Fruit fly (Drosophila melanogaster) whole organism, embryonic: ENCODE data around the gene Pink1.

Experiments
- Bdp1 ChIP-seq: fragments of 200-800 bp; sonication (Bioruptor generic); optimal IDR thresholded peaks from 3 replicates; lab custom pipeline; 2016; ENCODE audit warnings: missing biosample characterization, missing genetic modification characterization
- CG10267 ChIP-seq: fragments of 200-800 bp; sonication (Bioruptor generic); optimal IDR thresholded peaks from 2 replicates; lab custom pipeline; 2018; ENCODE audit warnings: missing biosample characterization, mild to moderate bottlenecking, missing genetic modification characterization, moderate library complexity
- CG12104 ChIP-seq: fragments of 200-800 bp; sonication (Bioruptor generic); optimal IDR thresholded peaks from 3 replicates; lab custom pipeline; 2016; ENCODE audit warnings: missing biosample characterization, missing genetic modification characterization
- CG1233 ChIP-seq: fragments of 200-800 bp; sonication (Bioruptor generic); optimal IDR thresholded peaks from 4 replicates; lab custom pipeline; 2018; ENCODE audit warnings: missing biosample characterization, mild to moderate bottlenecking, missing genetic modification characterization
- CG12391 ChIP-seq: fragments of 200-800 bp; sonication (Bioruptor generic); optimal IDR thresholded peaks from 3 replicates; lab custom pipeline; 2018; ENCODE audit warnings: missing biosample characterization, mild to moderate bottlenecking, missing genetic modification characterization, moderate library complexity
- CG1647 ChIP-seq: fragments of 200-800 bp; sonication (Bioruptor generic); optimal IDR thresholded peaks from 3 replicates; lab custom pipeline; 2016; ENCODE audit warnings: missing biosample characterization, missing genetic modification characterization
- CG16815 ChIP-seq: fragments of 200-800 bp; sonication (Bioruptor generic); optimal IDR thresholded peaks from 3 replicates; lab custom pipeline; 2017; ENCODE audit warnings: missing biosample characterization, mild to moderate bottlenecking, missing genetic modification characterization
- CG17186 ChIP-seq: fragments of 200-800 bp; sonication (Bioruptor generic); optimal IDR thresholded peaks from 3 replicates; lab custom pipeline; 2017; ENCODE audit warnings: missing biosample characterization, missing genetic modification reagents, missing genetic modification characterization
- CG17359 ChIP-seq: fragments of 200-800 bp; sonication (Bioruptor generic); optimal IDR thresholded peaks from 3 replicates; lab custom pipeline; 2018; ENCODE audit warnings: missing biosample characterization, mild to moderate bottlenecking, missing genetic modification characterization, moderate library complexity
- CG30020 ChIP-seq: fragments of 200-800 bp; optimal IDR thresholded peaks from 2 replicates; lab custom pipeline; 2019; ENCODE audit warnings: missing biosample characterization, mild to moderate bottlenecking, missing genetic modification characterization, moderate library complexity
- CG30403 ChIP-seq: fragments of 200-800 bp; sonication (Bioruptor generic); optimal IDR thresholded peaks from 3 replicates; lab custom pipeline; 2016; ENCODE audit warnings: missing biosample characterization, missing genetic modification characterization
- CG3407 ChIP-seq: fragments of 200-800 bp; sonication (Bioruptor generic); optimal IDR thresholded peaks from 2 replicates; lab custom pipeline; 2018; ENCODE audit warnings: missing biosample characterization, mild to moderate bottlenecking, missing genetic modification characterization
- CG3726 ChIP-seq: fragments of 200-800 bp; sonication (Bioruptor generic); IDR thresholded peaks from 3 replicates; pipeline ENCODE4, ENCODE4 v1.3.6; 2022; ENCODE audit warnings: missing biosample characterization, missing genetic modification characterization
- CG6689 ChIP-seq: fragments of 200-800 bp; sonication (Bioruptor generic); IDR thresholded peaks from 2 replicates; pipeline ENCODE4 v1.3.6; 2022; ENCODE audit warnings: missing biosample characterization, missing genetic modification characterization
- CG6765 ChIP-seq: fragments of 200-800 bp; sonication (Bioruptor generic); optimal IDR thresholded peaks from 3 replicates; lab custom pipeline; 2017; ENCODE audit warnings: missing biosample characterization, mild to moderate bottlenecking, missing genetic modification characterization
- CG8924 ChIP-seq: fragments of 200-800 bp; optimal IDR thresholded peaks from 3 replicates; lab custom pipeline; 2019; ENCODE audit warnings: missing biosample characterization, mild to moderate bottlenecking, missing genetic modification characterization, moderate library complexity
- CG8944 ChIP-seq: fragments of 200-800 bp; sonication (Bioruptor generic); optimal IDR thresholded peaks from 3 replicates; lab custom pipeline; 2016; ENCODE audit warnings: missing biosample characterization, missing genetic modification characterization
- CG9876 ChIP-seq: fragments of 200-800 bp; sonication (Bioruptor generic); optimal IDR thresholded peaks from 2 replicates; lab custom pipeline; 2016; ENCODE audit warnings: missing biosample characterization, missing genetic modification characterization
- Dip2 ChIP-seq: fragments of 200-800 bp; sonication (Bioruptor generic); IDR thresholded peaks from 2 replicates; pipeline ENCODE4 v1.3.6; 2022; ENCODE audit warnings: missing biosample characterization, missing genetic modification characterization
- Eip74EF ChIP-seq, 2 experiments: fragments of 200-800 bp in 1 of 2; fragments of >200 bp in 1 of 2; sonication (Bioruptor generic) in 1 of 2; optimal IDR thresholded peaks; 2 replicates each; lab custom pipeline; 2017 to 2019; ENCODE audit warnings: missing biosample characterization in 2 of 2, missing genetic modification characterization in 2 of 2, mild to moderate bottlenecking in 1 of 2, moderate library complexity in 1 of 2
- Hey ChIP-seq: fragments of 200-800 bp; sonication (Bioruptor generic); optimal IDR thresholded peaks from 3 replicates; lab custom pipeline; 2018; ENCODE audit warnings: missing biosample characterization, mild to moderate bottlenecking, missing genetic modification characterization
- Hmr ChIP-seq: fragments of 200-800 bp; sonication (Bioruptor generic); optimal IDR thresholded peaks from 3 replicates; lab custom pipeline; 2017; ENCODE audit warnings: mild to moderate bottlenecking, missing biosample characterization, missing genetic modification reagents, missing genetic modification characterization
- Hr78 ChIP-seq, 2 experiments: fragments of 200-800 bp in 1 of 2; fragments of >200 bp in 1 of 2; sonication (Bioruptor generic) in 1 of 2; optimal IDR thresholded peaks; 2 replicates each; lab custom pipeline; 2017 to 2019; ENCODE audit warnings: missing biosample characterization in 2 of 2, missing genetic modification characterization in 2 of 2, mild to moderate bottlenecking in 1 of 2, moderate library complexity in 1 of 2
- NfI ChIP-seq: fragments of 200-800 bp; sonication (Bioruptor generic); optimal IDR thresholded peaks from 3 replicates; lab custom pipeline; 2018; ENCODE audit warnings: missing biosample characterization, mild to moderate bottlenecking, missing genetic modification characterization, moderate library complexity
- Rx ChIP-seq: fragments of 200-800 bp; sonication (Bioruptor generic); IDR thresholded peaks from 2 replicates; pipeline ENCODE4 v1.3.6; 2022; ENCODE audit warnings: missing biosample characterization, missing genetic modification characterization
- dimm ChIP-seq: fragments of 200-800 bp; sonication (Bioruptor generic); IDR thresholded peaks from 2 replicates; pipeline ENCODE4 v1.3.6; 2022; ENCODE audit warnings: missing biosample characterization, missing genetic modification characterization
- exex ChIP-seq: fragments of 200-800 bp; sonication (Bioruptor generic); optimal IDR thresholded peaks from 4 replicates; lab custom pipeline; 2018; ENCODE audit warnings: missing biosample characterization, mild to moderate bottlenecking, missing genetic modification characterization, moderate library complexity
- fd102C ChIP-seq: fragments of 200-800 bp; sonication (Bioruptor generic); optimal IDR thresholded peaks from 2 replicates; lab custom pipeline; 2018; ENCODE audit warnings: missing biosample characterization, mild to moderate bottlenecking, missing genetic modification characterization, moderate library complexity
- gcm2 ChIP-seq: fragments of 200-800 bp; sonication (Bioruptor generic); optimal IDR thresholded peaks from 2 replicates; lab custom pipeline; 2016; ENCODE audit warnings: missing biosample characterization, missing genetic modification characterization
- grn ChIP-seq: fragments of 200-800 bp; sonication (Bioruptor generic); optimal IDR thresholded peaks from 3 replicates; lab custom pipeline; 2017; ENCODE audit warnings: missing biosample characterization, missing genetic modification characterization
- kay ChIP-seq: fragments of 200-800 bp; sonication (Bioruptor generic); optimal IDR thresholded peaks from 2 replicates; lab custom pipeline; 2016; ENCODE audit warnings: missing biosample characterization, missing genetic modification characterization
- klu ChIP-seq: fragments of 200-800 bp; sonication (Bioruptor generic); IDR thresholded peaks from 2 replicates; pipeline ENCODE4 v1.3.6; 2022; ENCODE audit warnings: missing biosample characterization, missing genetic modification characterization
- kni ChIP-seq: fragments of 200-800 bp; sonication (Bioruptor generic); optimal IDR thresholded peaks from 3 replicates; lab custom pipeline; 2017; ENCODE audit warnings: mild to moderate bottlenecking, missing biosample characterization, missing genetic modification reagents, missing genetic modification characterization
- maf-S ChIP-seq: fragments of 200-800 bp; sonication (Bioruptor generic); optimal IDR thresholded peaks from 2 replicates; lab custom pipeline; 2016; ENCODE audit warnings: missing biosample characterization, missing genetic modification characterization
- nmo ChIP-seq: fragments of 200-800 bp; sonication (Bioruptor generic); optimal IDR thresholded peaks from 2 replicates; lab custom pipeline; 2018; ENCODE audit warnings: missing biosample characterization, mild to moderate bottlenecking, missing genetic modification characterization, moderate library complexity
- nom ChIP-seq: fragments of 200-800 bp; sonication (Bioruptor generic); optimal IDR thresholded peaks from 2 replicates; lab custom pipeline; 2017; ENCODE audit warnings: missing biosample characterization, missing genetic modification characterization, mild to moderate bottlenecking, moderate library complexity, missing genetic modification reagents
- oc ChIP-seq: fragments of 200-800 bp; sonication (Bioruptor generic); optimal IDR thresholded peaks from 2 replicates; lab custom pipeline; 2018; ENCODE audit warnings: missing biosample characterization, mild to moderate bottlenecking, missing genetic modification characterization, moderate library complexity
- pfk ChIP-seq: fragments of 200-800 bp; sonication (Bioruptor generic); optimal IDR thresholded peaks from 2 replicates; lab custom pipeline; 2018; ENCODE audit warnings: missing biosample characterization, mild to moderate bottlenecking, missing genetic modification characterization, moderate library complexity
- phol ChIP-seq: fragments of 200-800 bp; sonication (Bioruptor generic); optimal IDR thresholded peaks from 3 replicates; lab custom pipeline; 2018; ENCODE audit warnings: missing biosample characterization, mild to moderate bottlenecking, missing genetic modification characterization, moderate library complexity
- pzg ChIP-seq: fragments of 200-800 bp; sonication (Bioruptor generic); optimal IDR thresholded peaks from 3 replicates; lab custom pipeline; 2018; ENCODE audit warnings: missing biosample characterization, mild to moderate bottlenecking, missing genetic modification characterization, moderate library complexity
- rib ChIP-seq: fragments of 200-800 bp; sonication (Bioruptor generic); IDR thresholded peaks from 2 replicates; pipeline ENCODE4 v1.3.6; 2022; ENCODE audit warnings: missing biosample characterization, missing genetic modification characterization
- row ChIP-seq: fragments of 200-800 bp; sonication (Bioruptor generic); IDR thresholded peaks from 3 replicates; pipeline ENCODE4 v1.3.6; 2022; ENCODE audit warnings: missing biosample characterization, missing genetic modification characterization
- run ChIP-seq: fragments of 200-800 bp; sonication (Bioruptor generic); optimal IDR thresholded peaks from 3 replicates; lab custom pipeline; 2018; ENCODE audit warnings: missing biosample characterization, mild to moderate bottlenecking, missing genetic modification characterization
- scrt ChIP-seq: fragments of 200-800 bp; sonication (Bioruptor generic); optimal IDR thresholded peaks from 2 replicates; lab custom pipeline; 2018; ENCODE audit warnings: missing biosample characterization, mild to moderate bottlenecking, missing genetic modification characterization, moderate library complexity
- shn ChIP-seq: fragments of 200-800 bp; sonication (Bioruptor generic); optimal IDR thresholded peaks from 3 replicates; lab custom pipeline; 2016; ENCODE audit warnings: missing biosample characterization, missing genetic modification characterization
- slou ChIP-seq: fragments of 200-800 bp; sonication (Bioruptor generic); optimal IDR thresholded peaks from 3 replicates; lab custom pipeline; 2016; ENCODE audit warnings: missing biosample characterization, missing genetic modification characterization
- sr ChIP-seq: fragments of 200-800 bp; sonication (Bioruptor generic); IDR thresholded peaks from 3 replicates; pipeline ENCODE4 v1.3.6; 2022; ENCODE audit warnings: missing biosample characterization, missing genetic modification characterization
- stwl ChIP-seq: fragments of 200-800 bp; sonication (Bioruptor generic); optimal IDR thresholded peaks from 3 replicates; lab custom pipeline; 2018; ENCODE audit warnings: missing biosample characterization, mild to moderate bottlenecking, missing genetic modification characterization, moderate library complexity
- vvl ChIP-seq: fragments of 200-800 bp; sonication (Bioruptor generic); IDR thresholded peaks from 2 replicates; pipeline ENCODE4 v1.3.6; 2022; ENCODE audit warnings: missing biosample characterization, missing genetic modification characterization
- yki ChIP-seq: fragments of >200 bp; optimal IDR thresholded peaks from 3 replicates; lab custom pipeline; 2018

Gene Pink1

DNA sequence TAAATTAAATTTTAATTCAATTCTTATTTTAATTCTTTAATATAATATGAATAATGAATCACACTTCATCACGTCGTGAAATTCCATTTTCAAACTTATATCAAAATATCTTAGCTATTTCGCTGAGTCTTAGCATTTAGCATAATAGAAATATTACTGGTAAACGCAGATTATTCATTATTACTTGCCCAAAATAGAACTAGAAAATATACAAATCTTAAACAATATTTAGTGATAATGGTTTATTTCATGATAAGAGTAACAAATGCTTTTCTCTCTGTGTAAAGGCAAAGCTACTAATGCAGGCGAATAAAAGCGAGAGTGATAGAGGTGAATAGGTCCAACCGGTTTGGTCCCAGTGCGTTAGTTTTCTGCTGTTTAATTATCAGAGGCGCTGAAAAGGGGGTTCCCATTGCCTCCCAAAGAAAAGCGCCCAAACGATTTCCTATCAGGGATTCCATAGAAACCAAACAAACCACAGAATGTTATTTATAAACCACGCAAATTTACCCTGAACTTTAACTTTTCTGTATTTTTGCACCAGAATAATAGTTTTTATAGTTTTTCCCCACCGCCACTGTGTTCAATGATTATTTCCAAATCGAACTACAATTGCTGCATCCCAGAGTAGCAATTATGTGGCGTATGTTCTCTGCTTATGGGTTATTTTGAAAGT is 20.6 kb upstream of the Pink1 start (continued):
- TF ChIP-seq CG6689 (GFP tag; lab: Robert Waterston, UW): peak; percentile 53; the same call in 1 of the 2 replicates
- no peak for TF ChIP-seq CG1647
- peak; percentile 28 for TF ChIP-seq CG30403
- no peak for TF ChIP-seq gcm2 (GFP tag; lab: Kevin White, UChicago)
- no peak for TF ChIP-seq run (tag; lab: Kevin White, UChicago)
- TF ChIP-seq NfI (GFP tag; lab: Kevin White, UChicago): peak; percentile 31
- no peak for TF ChIP-seq sr
- TF ChIP-seq pzg (GFP tag; lab: Kevin White, UChicago): no peak
- TF ChIP-seq row (GFP tag; lab: Robert Waterston, UW): peak; percentile 68
- TF ChIP-seq CG17359 (tag; lab: Kevin White, UChicago): peak; percentile 19
- no peak for TF ChIP-seq CG3726 (GFP tag; lab: Robert Waterston, UW)
- TF ChIP-seq CG6765: no peak
- no peak for TF ChIP-seq fd102C (GFP tag; lab: Kevin White, UChicago)
- TF ChIP-seq phol (tag; lab: Kevin White, UChicago): peak; percentile 26
- TF ChIP-seq CG12104: no peak
- no peak for TF ChIP-seq nom (GFP tag; lab: Kevin White, UChicago)
- no peak for TF ChIP-seq pfk (GFP tag; lab: Kevin White, UChicago)
- no peak for TF ChIP-seq grn (GFP tag; lab: Kevin White, UChicago)
- no peak for TF ChIP-seq Hmr
- TF ChIP-seq Rx (GFP tag; lab: Robert Waterston, UW): no peak; the same call in 1 of the 2 replicates
- TF ChIP-seq oc (tag; lab: Kevin White, UChicago): peak; percentile 9
- TF ChIP-seq CG12391: no peak
- TF ChIP-seq maf-S: no peak
- no peak for TF ChIP-seq CG1233 (GFP tag; lab: Kevin White, UChicago)
- no peak for TF ChIP-seq CG17186 (GFP tag; lab: Kevin White, UChicago)
- no peak for TF ChIP-seq CG16815 (GFP tag; lab: Kevin White, UChicago)
- TF ChIP-seq slou (GFP tag; lab: Kevin White, UChicago): no peak
- TF ChIP-seq CG3407 (GFP tag; lab: Kevin White, UChicago): no peak
- peak; percentile 19 for TF ChIP-seq nmo (GFP tag; lab: Kevin White, UChicago)
- no peak for TF ChIP-seq Dip2 (GFP tag; lab: Robert Waterston, UW)
- peak; percentile 24 for TF ChIP-seq shn (GFP tag; lab: Kevin White, UChicago)
- no peak for TF ChIP-seq stwl (tag; lab: Kevin White, UChicago)
- no peak for TF ChIP-seq Bdp1
- no peak for TF ChIP-seq kni
- no peak for TF ChIP-seq klu (GFP tag; lab: Robert Waterston, UW)
- no peak for TF ChIP-seq Hey (tag; lab: Kevin White, UChicago)
- no peak for TF ChIP-seq kay
- TF ChIP-seq CG30020: no peak
- TF ChIP-seq CG9876 (GFP tag; lab: Kevin White, UChicago): no peak
- TF ChIP-seq scrt (GFP tag; lab: Kevin White, UChicago): no peak
- TF ChIP-seq exex (tag; lab: Kevin White, UChicago): no peak
- TF ChIP-seq CG10267 (tag; lab: Kevin White, UChicago): peak; percentile 2
- TF ChIP-seq rib (GFP tag; lab: Robert Waterston, UW): no peak
- peak in 1 of 2 experiments; percentile 25 for TF ChIP-seq Eip74EF (GFP tag; optimal IDR thresholded peaks at IDR 0.05; lab: Kevin White, UChicago)
- no peak for TF ChIP-seq CG8924
- TF ChIP-seq dimm: no peak
- peak; percentile 37 for TF ChIP-seq CG8944 (GFP tag; lab: Kevin White, UChicago)
- TF ChIP-seq vvl (GFP tag; lab: Robert Waterston, UW): peak; percentile 47
- TF ChIP-seq yki (lab: Kevin White, UChicago): no peak
- peak in 1 of 2 experiments; percentile 46 for TF ChIP-seq Hr78 (GFP tag; optimal IDR thresholded peaks at IDR 0.05; lab: Kevin White, UChicago)
